Worm (Caenorhabditis elegans) whole organism, L2 larva: Measurements from ENCODE around the gene pacs-1.
A peak's percentile ranks its signal among the peaks of the same experiment; 100 is the strongest.

Experiments used
- dmd-4 ChIP-seq: sonication (generic microtip); optimal IDR thresholded peaks from 2 replicates; lab custom pipeline; 2017; ENCODE audit warnings: missing biosample characterization, missing genetic modification characterization
- elt-3 ChIP-seq: sonication (generic microtip); optimal IDR thresholded peaks from 2 replicates; lab custom pipeline; 2017; ENCODE audit warnings: missing biosample characterization, missing genetic modification characterization
- fos-1 ChIP-seq: fragments of 150-350 bp; optimal IDR thresholded peaks from 2 replicates; lab custom pipeline; 2014; ENCODE audit warnings: missing biosample characterization, missing genetic modification characterization
- lin-13 ChIP-seq: fragments of 150-350 bp; optimal IDR thresholded peaks from 2 replicates; lab custom pipeline; 2014; ENCODE audit warnings: missing biosample characterization, missing genetic modification reagents, missing genetic modification characterization
- lin-39 ChIP-seq: fragments of 150-350 bp; optimal IDR thresholded peaks from 2 replicates; lab custom pipeline; 2014; ENCODE audit warnings: missing biosample characterization, missing genetic modification reagents, missing genetic modification characterization
- lsy-2 ChIP-seq, 2 experiments: fragments of 150-350 bp in 1 of 2; sonication (generic microtip) in 1 of 2; optimal IDR thresholded peaks; 2 replicates each; lab custom pipeline; 2014 to 2017; ENCODE audit warnings: missing biosample characterization in 2 of 2, missing genetic modification characterization in 2 of 2
- mbf-1 ChIP-seq: sonication (generic microtip); optimal IDR thresholded peaks from 2 replicates; lab custom pipeline; 2017; ENCODE audit warnings: missing biosample characterization, missing genetic modification characterization
- nhr-237 ChIP-seq: fragments of 150-350 bp; optimal IDR thresholded peaks from 2 replicates; lab custom pipeline; 2014; ENCODE audit warnings: missing biosample characterization, missing genetic modification characterization
- nhr-77 ChIP-seq: fragments of 150-350 bp; optimal IDR thresholded peaks from 2 replicates; lab custom pipeline; 2014; ENCODE audit warnings: missing biosample characterization, missing genetic modification characterization
- skn-1 ChIP-seq: sonication (generic microtip); optimal IDR thresholded peaks from 2 replicates; lab custom pipeline; 2017; ENCODE audit warnings: missing biosample characterization, missing genetic modification characterization
- ztf-11 ChIP-seq: sonication (generic microtip); optimal IDR thresholded peaks from 2 replicates; lab custom pipeline; 2017; ENCODE audit warnings: missing biosample characterization, missing genetic modification characterization

DNA sequence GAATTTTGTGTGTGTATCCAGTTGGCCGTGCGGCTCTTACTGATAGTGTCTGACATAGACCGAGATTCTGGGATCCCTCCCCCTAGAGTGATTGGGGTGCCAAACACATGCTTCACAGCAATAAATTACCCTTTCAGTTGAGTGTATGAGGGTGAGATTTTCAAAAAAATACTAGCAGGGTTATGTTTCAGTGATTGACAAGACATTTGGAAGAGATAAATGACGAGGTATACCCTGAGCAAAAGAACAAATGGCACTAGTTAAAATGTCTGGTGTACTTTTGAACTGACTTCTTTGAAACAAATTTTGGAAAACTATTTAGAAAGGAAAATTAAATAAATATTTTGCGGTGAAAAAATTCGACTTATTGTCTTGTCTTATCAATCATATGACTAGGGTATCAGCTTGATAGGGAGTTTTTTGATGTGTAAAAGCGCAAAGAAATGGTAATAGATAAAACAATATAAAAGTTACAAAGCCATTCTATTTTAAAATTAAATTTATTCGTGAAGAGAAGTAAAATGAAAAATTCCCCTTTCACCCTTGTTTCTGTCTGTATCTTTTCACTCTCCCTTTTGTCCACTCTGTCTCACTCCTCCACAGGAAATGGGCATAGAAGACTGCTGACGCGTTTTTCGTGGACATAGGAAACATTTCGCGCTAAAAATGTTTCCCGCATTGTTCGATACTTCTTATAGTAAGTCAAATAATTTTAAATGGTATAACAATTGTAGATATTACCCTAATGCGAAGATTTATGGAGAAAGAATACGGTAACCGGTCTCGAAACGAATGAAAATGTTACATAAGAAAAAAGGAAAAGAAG, 26.3 kb upstream of the pacs-1 start, which contains the start of gene glo-4:
- TF ChIP-seq mbf-1 (tag; lab: Kevin White, UChicago) (no peak), nhr-77 (tag; lab: Kevin White, UChicago) (no peak), fos-1 (tag; lab: Kevin White, UChicago) (peak; percentile 70), lin-39 (no peak), skn-1 (no peak), elt-3 (tag; lab: Kevin White, UChicago) (no peak), ztf-11 (tag; lab: Kevin White, UChicago) (no peak), lsy-2 (tag; optimal IDR thresholded peaks at IDR 0.05; lab: Kevin White, UChicago) (peak; percentile 72 to 91), lin-13 (GFP tag; lab: Kevin White, UChicago) (peak; percentile 81), dmd-4 (no peak), nhr-237 (tag; lab: Kevin White, UChicago) (no peak)
